Fruit fly (Drosophila melanogaster) whole organism, embryonic: Measurements from ENCODE around the gene CG43867.
A peak's percentile ranks its signal among the peaks of the same experiment; 100 is the strongest.

Source experiments
- Ada2b ChIP-seq: fragments of 200-800 bp; sonication (Bioruptor generic); IDR thresholded peaks from 2 replicates; pipeline ENCODE4 v1.3.6; 2022; ENCODE audit warnings: missing biosample characterization, missing genetic modification characterization
- CG10543 ChIP-seq: fragments of 200-800 bp; sonication (Bioruptor generic); optimal IDR thresholded peaks from 3 replicates; lab custom pipeline; 2017; ENCODE audit warnings: missing biosample characterization, mild to moderate bottlenecking, missing genetic modification characterization, moderate library complexity
- CG12219 ChIP-seq: fragments of 200-800 bp; sonication (Bioruptor generic); optimal IDR thresholded peaks from 3 replicates; lab custom pipeline; 2018; ENCODE audit warnings: missing biosample characterization, mild to moderate bottlenecking, missing genetic modification characterization
- CG12769 ChIP-seq: fragments of 200-800 bp; sonication (Bioruptor generic); optimal IDR thresholded peaks from 2 replicates; lab custom pipeline; 2019; ENCODE audit warnings: missing biosample characterization, mild to moderate bottlenecking, missing genetic modification characterization, moderate library complexity
- CG13287 ChIP-seq: fragments of 200-800 bp; sonication (Bioruptor generic); IDR thresholded peaks from 2 replicates; pipeline ENCODE4 v1.3.6; 2022; ENCODE audit warnings: missing biosample characterization, missing genetic modification characterization; ENCODE audit not compliant: partially characterized antibody
- CG13424 ChIP-seq: fragments of 200-800 bp; sonication (Bioruptor generic); optimal IDR thresholded peaks from 2 replicates; lab custom pipeline; 2019; ENCODE audit warnings: missing biosample characterization, mild to moderate bottlenecking, missing genetic modification characterization, moderate library complexity
- CG14050 ChIP-seq: fragments of 200-800 bp; sonication (Bioruptor generic); IDR thresholded peaks from 3 replicates; pipeline ENCODE4 v1.3.6; 2022; ENCODE audit warnings: missing biosample characterization, missing genetic modification characterization
- CG1647 ChIP-seq: fragments of 200-800 bp; sonication (Bioruptor generic); optimal IDR thresholded peaks from 3 replicates; lab custom pipeline; 2016; ENCODE audit warnings: missing biosample characterization, missing genetic modification characterization
- CG18476 ChIP-seq: fragments of 200-800 bp; sonication (Bioruptor generic); optimal IDR thresholded peaks from 2 replicates; lab custom pipeline; 2016; ENCODE audit warnings: missing biosample characterization, mild to moderate bottlenecking, missing genetic modification characterization
- CG30020 ChIP-seq: fragments of 200-800 bp; optimal IDR thresholded peaks from 2 replicates; lab custom pipeline; 2019; ENCODE audit warnings: missing biosample characterization, mild to moderate bottlenecking, missing genetic modification characterization, moderate library complexity
- CG4617 ChIP-seq: fragments of 200-800 bp; sonication (Bioruptor generic); optimal IDR thresholded peaks from 3 replicates; lab custom pipeline; 2016; ENCODE audit warnings: missing biosample characterization, missing genetic modification characterization, borderline replicate concordance
- CG4707 ChIP-seq: fragments of 200-800 bp; sonication (Bioruptor generic); optimal IDR thresholded peaks from 2 replicates; lab custom pipeline; 2018; ENCODE audit warnings: missing biosample characterization, mild to moderate bottlenecking, missing genetic modification characterization, moderate library complexity
- CG6765 ChIP-seq: fragments of 200-800 bp; sonication (Bioruptor generic); optimal IDR thresholded peaks from 3 replicates; lab custom pipeline; 2017; ENCODE audit warnings: missing biosample characterization, mild to moderate bottlenecking, missing genetic modification characterization
- CG7839 ChIP-seq: fragments of 200-800 bp; sonication (Bioruptor generic); optimal IDR thresholded peaks from 3 replicates; lab custom pipeline; 2018; ENCODE audit warnings: missing biosample characterization, mild to moderate bottlenecking, missing genetic modification characterization, moderate library complexity
- CG8478 ChIP-seq: fragments of >200 bp; optimal IDR thresholded peaks from 2 replicates; lab custom pipeline; 2018
- Camta ChIP-seq: fragments of 200-800 bp; sonication (Bioruptor generic); optimal IDR thresholded peaks from 2 replicates; lab custom pipeline; 2016; ENCODE audit warnings: missing biosample characterization, missing genetic modification characterization
- CoRest ChIP-seq: fragments of 200-800 bp; sonication (Bioruptor generic); optimal IDR thresholded peaks from 3 replicates; lab custom pipeline; 2018; ENCODE audit warnings: missing biosample characterization, mild to moderate bottlenecking, missing genetic modification characterization, moderate library complexity
- Drgx ChIP-seq: fragments of 200-800 bp; sonication (Bioruptor generic); IDR thresholded peaks from 2 replicates; pipeline ENCODE4 v1.3.6; 2022; ENCODE audit warnings: missing biosample characterization, missing genetic modification characterization
- ERR ChIP-seq: fragments of 200-800 bp; sonication (Bioruptor generic); optimal IDR thresholded peaks from 2 replicates; lab custom pipeline; 2016; ENCODE audit warnings: missing biosample characterization, missing genetic modification characterization
- Fer1 ChIP-seq: fragments of 200-800 bp; sonication (Bioruptor generic); optimal IDR thresholded peaks from 2 replicates; lab custom pipeline; 2017; ENCODE audit warnings: missing biosample characterization, mild to moderate bottlenecking, missing genetic modification characterization
- Gsc ChIP-seq: fragments of 200-800 bp; sonication (Bioruptor generic); IDR thresholded peaks from 2 replicates; pipeline ENCODE4 v1.3.6; 2022; ENCODE audit warnings: missing biosample characterization, missing genetic modification characterization
- H2.0 ChIP-seq: fragments of 200-800 bp; sonication (Bioruptor generic); IDR thresholded peaks from 2 replicates; pipeline ENCODE4 v1.3.6; 2022; ENCODE audit warnings: missing biosample characterization, missing genetic modification characterization
- Hand ChIP-seq: fragments of 200-800 bp; sonication (Bioruptor generic); optimal IDR thresholded peaks from 2 replicates; lab custom pipeline; 2017; ENCODE audit warnings: mild to moderate bottlenecking, missing biosample characterization, missing genetic modification reagents, missing genetic modification characterization
- Hsf ChIP-seq: fragments of 200-800 bp; sonication (Bioruptor generic); optimal IDR thresholded peaks from 3 replicates; lab custom pipeline; 2016; ENCODE audit warnings: missing biosample characterization, missing genetic modification characterization
- Oaz ChIP-seq: fragments of 200-800 bp; sonication (Bioruptor generic); IDR thresholded peaks from 2 replicates; pipeline ENCODE4 v1.3.6; 2022; ENCODE audit warnings: missing biosample characterization, missing genetic modification characterization
- Sox102F ChIP-seq: fragments of 200-800 bp; sonication (Bioruptor generic); optimal IDR thresholded peaks from 2 replicates; lab custom pipeline; 2018; ENCODE audit warnings: missing biosample characterization, mild to moderate bottlenecking, missing genetic modification characterization, moderate library complexity
- Sry-δ ChIP-seq: fragments of 200-800 bp; sonication (Bioruptor generic); optimal IDR thresholded peaks from 2 replicates; lab custom pipeline; 2016; ENCODE audit warnings: missing biosample characterization, missing genetic modification characterization
- Vsx1 ChIP-seq: fragments of 200-800 bp; sonication (Bioruptor generic); optimal IDR thresholded peaks from 2 replicates; lab custom pipeline; 2017; ENCODE audit warnings: missing biosample characterization, mild to moderate bottlenecking, missing genetic modification characterization, missing genetic modification reagents
- ab ChIP-seq: fragments of 200-800 bp; sonication (Bioruptor generic); optimal IDR thresholded peaks from 2 replicates; lab custom pipeline; 2016; ENCODE audit warnings: missing biosample characterization, missing genetic modification characterization
- abd-A ChIP-seq: fragments of 200-800 bp; sonication (Bioruptor generic); optimal IDR thresholded peaks from 3 replicates; lab custom pipeline; 2019; ENCODE audit warnings: missing biosample characterization, mild to moderate bottlenecking, missing genetic modification characterization, moderate library complexity
- cad ChIP-seq: fragments of >200 bp; optimal IDR thresholded peaks from 2 replicates; lab custom pipeline; 2017; ENCODE audit warnings: missing biosample characterization, missing genetic modification characterization
- chm ChIP-seq: fragments of 200-800 bp; sonication (Bioruptor generic); IDR thresholded peaks from 2 replicates; pipeline ENCODE4 v1.3.6; 2022; ENCODE audit warnings: missing biosample characterization, missing genetic modification characterization
- chn ChIP-seq: fragments of 200-800 bp; sonication (Bioruptor generic); optimal IDR thresholded peaks from 2 replicates; lab custom pipeline; 2016; ENCODE audit warnings: missing biosample characterization, missing genetic modification characterization
- corto ChIP-seq: fragments of 200-800 bp; sonication (Bioruptor generic); optimal IDR thresholded peaks from 2 replicates; lab custom pipeline; 2016; ENCODE audit warnings: missing biosample characterization, mild to moderate bottlenecking, missing genetic modification characterization, moderate library complexity
- disco-r ChIP-seq: fragments of 200-800 bp; sonication (Bioruptor generic); optimal IDR thresholded peaks from 2 replicates; lab custom pipeline; 2016; ENCODE audit warnings: missing biosample characterization, missing genetic modification characterization
- dysf ChIP-seq: fragments of 200-800 bp; sonication (Bioruptor generic); IDR thresholded peaks from 3 replicates; pipeline ENCODE4 v1.3.6; 2022; ENCODE audit warnings: missing biosample characterization, missing genetic modification characterization
- fd96Cb ChIP-seq: fragments of 200-800 bp; sonication (Bioruptor generic); optimal IDR thresholded peaks from 2 replicates; lab custom pipeline; 2018; ENCODE audit warnings: missing biosample characterization, mild to moderate bottlenecking, missing genetic modification characterization, moderate library complexity
- gcm ChIP-seq: fragments of 200-800 bp; sonication (Bioruptor generic); optimal IDR thresholded peaks from 2 replicates; lab custom pipeline; 2019; ENCODE audit warnings: missing biosample characterization, mild to moderate bottlenecking, missing genetic modification characterization, moderate library complexity
- her ChIP-seq: fragments of 200-800 bp; sonication (Bioruptor generic); optimal IDR thresholded peaks from 2 replicates; lab custom pipeline; 2016; ENCODE audit warnings: missing biosample characterization, missing genetic modification characterization
- luna ChIP-seq: fragments of 200-800 bp; sonication (Bioruptor generic); optimal IDR thresholded peaks from 2 replicates; lab custom pipeline; 2016; ENCODE audit warnings: missing biosample characterization, missing genetic modification characterization
- nom ChIP-seq: fragments of 200-800 bp; sonication (Bioruptor generic); optimal IDR thresholded peaks from 2 replicates; lab custom pipeline; 2017; ENCODE audit warnings: missing biosample characterization, missing genetic modification characterization, mild to moderate bottlenecking, moderate library complexity, missing genetic modification reagents
- pfk ChIP-seq: fragments of 200-800 bp; sonication (Bioruptor generic); optimal IDR thresholded peaks from 2 replicates; lab custom pipeline; 2018; ENCODE audit warnings: missing biosample characterization, mild to moderate bottlenecking, missing genetic modification characterization, moderate library complexity
- pita ChIP-seq: fragments of 200-800 bp; sonication (Bioruptor generic); optimal IDR thresholded peaks from 2 replicates; lab custom pipeline; 2017; ENCODE audit warnings: missing biosample characterization, mild to moderate bottlenecking, missing genetic modification characterization
- scrt ChIP-seq: fragments of 200-800 bp; sonication (Bioruptor generic); optimal IDR thresholded peaks from 2 replicates; lab custom pipeline; 2018; ENCODE audit warnings: missing biosample characterization, mild to moderate bottlenecking, missing genetic modification characterization, moderate library complexity
- sima ChIP-seq: fragments of 200-800 bp; sonication (Bioruptor generic); optimal IDR thresholded peaks from 2 replicates; lab custom pipeline; 2016; ENCODE audit warnings: missing biosample characterization, missing genetic modification characterization
- so ChIP-seq: fragments of 200-800 bp; sonication (Bioruptor generic); IDR thresholded peaks from 3 replicates; pipeline ENCODE4 v1.3.6; 2022; ENCODE audit warnings: missing biosample characterization, missing genetic modification characterization
- stwl ChIP-seq: fragments of 200-800 bp; sonication (Bioruptor generic); optimal IDR thresholded peaks from 3 replicates; lab custom pipeline; 2018; ENCODE audit warnings: missing biosample characterization, mild to moderate bottlenecking, missing genetic modification characterization, moderate library complexity
- tll ChIP-seq, 2 experiments: fragments of 200-800 bp in 1 of 2; fragments of >200 bp in 1 of 2; sonication (Bioruptor generic) in 1 of 2; optimal IDR thresholded peaks; 2 replicates each; lab custom pipeline; 2017 to 2019; ENCODE audit warnings: missing biosample characterization in 2 of 2, missing genetic modification characterization in 2 of 2, mild to moderate bottlenecking in 1 of 2, moderate library complexity in 1 of 2
- trem ChIP-seq: fragments of 200-800 bp; optimal IDR thresholded peaks from 3 replicates; lab custom pipeline; 2019; ENCODE audit warnings: missing biosample characterization, mild to moderate bottlenecking, missing genetic modification characterization, moderate library complexity
- trh ChIP-seq: fragments of 200-800 bp; sonication (Bioruptor generic); optimal IDR thresholded peaks from 2 replicates; lab custom pipeline; 2016; ENCODE audit warnings: missing biosample characterization, missing genetic modification characterization
- wek ChIP-seq: fragments of 200-800 bp; sonication (Bioruptor generic); optimal IDR thresholded peaks from 3 replicates; lab custom pipeline; 2018; ENCODE audit warnings: missing biosample characterization, mild to moderate bottlenecking, missing genetic modification characterization, moderate library complexity

The CG43867 gene

DNA sequence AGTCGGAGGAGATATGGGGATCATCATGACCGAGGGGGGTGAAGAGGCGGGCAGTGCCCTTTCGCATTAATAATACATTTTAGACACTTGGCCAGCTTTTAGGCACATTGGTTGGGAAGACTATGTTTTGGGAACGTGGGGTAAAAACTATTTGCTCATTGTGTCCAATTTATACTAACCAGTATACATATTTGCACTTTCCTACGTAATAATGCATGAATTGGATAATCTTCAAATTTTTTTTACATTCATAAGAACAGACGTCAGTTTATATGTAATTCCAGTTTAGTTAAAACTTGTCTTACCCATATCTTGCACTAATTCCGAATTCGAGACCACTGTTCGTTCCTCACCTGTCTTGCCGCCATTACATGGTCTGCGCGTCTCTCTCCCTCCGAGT is 148.4 kb downstream of the CG43867 start (continued):
- TF ChIP-seq trh (GFP tag; lab: Kevin White, UChicago) (no peak), luna (GFP tag; lab: Kevin White, UChicago) (no peak), so (GFP tag; lab: Robert Waterston, UW) (0 out of 3 replicates have a peak, but pooled peaks have one; percentile 40), CG13424 (tag; lab: Kevin White, UChicago) (peak; percentile 37), CoRest (tag; lab: Kevin White, UChicago) (peak; percentile 19), gcm (GFP tag; lab: Kevin White, UChicago) (no peak), wek (GFP tag; lab: Kevin White, UChicago) (no peak), CG6765 (GFP tag; lab: Kevin White, UChicago) (no peak), dysf (GFP tag; lab: Robert Waterston, UW) (peak; percentile 23; the same call in 1 of the 3 replicates), sima (GFP tag; lab: Kevin White, UChicago) (no peak), her (no peak), CG14050 (GFP tag; lab: Robert Waterston, UW) (no peak), ERR (GFP tag; lab: Kevin White, UChicago) (no peak), H2.0 (GFP tag; lab: Robert Waterston, UW) (no peak), CG4707 (GFP tag; lab: Kevin White, UChicago) (no peak), Sox102F (GFP tag; lab: Kevin White, UChicago) (peak; percentile 30), tll (GFP tag; optimal IDR thresholded peaks at IDR 0.05; lab: Kevin White, UChicago) (no peak), trem (tag; lab: Kevin White, UChicago) (no peak), disco-r (GFP tag; lab: Kevin White, UChicago) (no peak), Hand (no peak), CG12219 (GFP tag; lab: Kevin White, UChicago) (peak; percentile 6), chm (GFP tag; lab: Robert Waterston, UW) (no peak), Hsf (GFP tag; lab: Kevin White, UChicago) (no peak), CG10543 (GFP tag; lab: Kevin White, UChicago) (no peak), Camta (no peak), CG13287 (GFP tag; lab: Robert Waterston, UW) (no peak), CG8478 (lab: Kevin White, UChicago) (no peak), Sry-δ (GFP tag; lab: Kevin White, UChicago) (no peak), CG7839 (tag; lab: Kevin White, UChicago) (no peak), ab (GFP tag; lab: Kevin White, UChicago) (no peak), Oaz (no peak), pita (GFP tag; lab: Kevin White, UChicago) (no peak), Drgx (peak; percentile 45; the same call in 1 of the 2 replicates), Gsc (GFP tag; lab: Robert Waterston, UW) (no peak), CG4617 (no peak), stwl (tag; lab: Kevin White, UChicago) (no peak), Fer1 (GFP tag; lab: Kevin White, UChicago) (peak; percentile 22), CG12769 (no peak), corto (no peak), abd-A (tag; lab: Kevin White, UChicago) (no peak), cad (GFP tag; lab: Kevin White, UChicago) (no peak), chn (GFP tag; lab: Kevin White, UChicago) (no peak), fd96Cb (peak; percentile 32), Vsx1 (GFP tag; lab: Kevin White, UChicago) (no peak), CG1647 (no peak), CG18476 (GFP tag; lab: Kevin White, UChicago) (no peak), nom (peak; percentile 14), Ada2b (GFP tag; lab: Robert Waterston, UW) (0 out of 2 replicates have a peak, but pooled peaks have one; percentile 18), pfk (GFP tag; lab: Kevin White, UChicago) (no peak), CG30020 (tag; lab: Kevin White, UChicago) (no peak), scrt (GFP tag; lab: Kevin White, UChicago) (no peak)
